Worm (Caenorhabditis elegans): Measurements from ENCODE around the gene F10D7.5.

F10D7.5 gene

ce11 chrX:17419813-17420584 lies 28.6 kb upstream of the F10D7.5 start:
- peak; percentile 9 for TF ChIP-seq snpc-4 (tag; optimal IDR thresholded peaks at IDR 0.05)
- TF ChIP-seq lin-13 (GFP tag; optimal IDR thresholded peaks at IDR 0.05), result no peak
- TF ChIP-seq nhr-237 (tag; optimal IDR thresholded peaks at IDR 0.05), result no peak
- TF ChIP-seq alr-1 (tag; optimal IDR thresholded peaks at IDR 0.05), result no peak
- peak; percentile 44 for TF ChIP-seq blmp-1 (tag; optimal IDR thresholded peaks at IDR 0.05; ENCODE audit: insufficient read depth)
- peak in 1 of 2 experiments; percentile 22 for TF ChIP-seq lsy-2 (tag; optimal IDR thresholded peaks at IDR 0.05)
- no peak for TF ChIP-seq nhr-11 (tag; optimal IDR thresholded peaks at IDR 0.05)
- TF ChIP-seq R02D3.7 (tag; optimal IDR thresholded peaks at IDR 0.05), result no peak
- TF ChIP-seq crh-2 (tag; optimal IDR thresholded peaks at IDR 0.05), result peak; percentile 60
- peak; percentile 68 for TF ChIP-seq Y55F3AM.14 (GFP tag; optimal IDR thresholded peaks at IDR 0.05)
- peak; percentile 64 for TF ChIP-seq nhr-25 (tag; optimal IDR thresholded peaks at IDR 0.05)
- TF ChIP-seq ama-1 (optimal IDR thresholded peaks at IDR 0.05), result peak; percentile 97
- no peak for TF ChIP-seq lin-39 (tag; optimal IDR thresholded peaks at IDR 0.05)
- no peak for TF ChIP-seq lin-11 (tag; optimal IDR thresholded peaks at IDR 0.05)
- TF ChIP-seq elt-1 (tag; optimal IDR thresholded peaks at IDR 0.05), result no peak
- TF ChIP-seq ztf-11 (tag; optimal IDR thresholded peaks at IDR 0.05), result no peak
- peak; percentile 95 for TF ChIP-seq nhr-21 (tag; optimal IDR thresholded peaks at IDR 0.05)
- no peak for TF ChIP-seq zag-1 (tag; optimal IDR thresholded peaks at IDR 0.05)
- no peak for TF ChIP-seq nhr-23 (tag; optimal IDR thresholded peaks at IDR 0.05)
- TF ChIP-seq nhr-6 (tag; optimal IDR thresholded peaks at IDR 0.05), result peak; percentile 13
- TF ChIP-seq unc-55 (GFP tag; optimal IDR thresholded peaks at IDR 0.05), result no peak
- no peak for TF ChIP-seq ZK546.5 (tag; optimal IDR thresholded peaks at IDR 0.05)
- no peak for TF ChIP-seq sem-4 (tag; optimal IDR thresholded peaks at IDR 0.05)
- TF ChIP-seq C34F6.9 (tag; optimal IDR thresholded peaks at IDR 0.05), result no peak
- no peak for TF ChIP-seq elt-3 (tag; optimal IDR thresholded peaks at IDR 0.05)
- TF ChIP-seq mab-5 (tag; optimal IDR thresholded peaks at IDR 0.05), result no peak
- TF ChIP-seq ceh-16 (tag; optimal IDR thresholded peaks at IDR 0.05), result no peak
- peak; percentile 98 for TF ChIP-seq ztf-4 (tag; optimal IDR thresholded peaks at IDR 0.05)
- no peak for TF ChIP-seq skn-1 (tag; optimal IDR thresholded peaks at IDR 0.05)
- no peak for TF ChIP-seq peb-1 (tag; optimal IDR thresholded peaks at IDR 0.05)
- no peak for TF ChIP-seq dmd-4 (tag; optimal IDR thresholded peaks at IDR 0.05)
- TF ChIP-seq ceh-82 (tag; optimal IDR thresholded peaks at IDR 0.05), result peak; percentile 25
- peak; percentile 69 for TF ChIP-seq sma-9 (GFP tag; optimal IDR thresholded peaks at IDR 0.05)
- no peak for TF ChIP-seq sma-9 (tag; optimal IDR thresholded peaks at IDR 0.05)
- peak; percentile 37 for TF ChIP-seq gmeb-1 (tag; optimal IDR thresholded peaks at IDR 0.05)
- TF ChIP-seq unc-39 (tag; optimal IDR thresholded peaks at IDR 0.05), result no peak
- no peak for TF ChIP-seq nhr-77 (tag; optimal IDR thresholded peaks at IDR 0.05)
- TF ChIP-seq nhr-129 (tag; optimal IDR thresholded peaks at IDR 0.05), result peak; percentile 39
- TF ChIP-seq fos-1 (tag; optimal IDR thresholded peaks at IDR 0.05), result no peak
- no peak for TF ChIP-seq aly-2 (tag; optimal IDR thresholded peaks at IDR 0.05)
- TF ChIP-seq egl-27 (tag; optimal IDR thresholded peaks at IDR 0.05), result no peak
- TF ChIP-seq sma-3 (GFP tag; optimal IDR thresholded peaks at IDR 0.05), result peak; percentile 84
- no peak for TF ChIP-seq nhr-10 (tag; optimal IDR thresholded peaks at IDR 0.05)

- no peak for TF ChIP-seq C34F6.9 (tag; optimal IDR thresholded peaks at IDR 0.05)
- TF ChIP-seq nhr-6 (tag; optimal IDR thresholded peaks at IDR 0.05), result no peak
- TF ChIP-seq lsy-2 (tag; optimal IDR thresholded peaks at IDR 0.05), result no peak
- no peak for TF ChIP-seq unc-62 (GFP tag; optimal IDR thresholded peaks at IDR 0.05)
- TF ChIP-seq skn-1 (tag; optimal IDR thresholded peaks at IDR 0.05), result no peak
- no peak for TF ChIP-seq ama-1 (optimal IDR thresholded peaks at IDR 0.05)
- TF ChIP-seq R02D3.7 (tag; optimal IDR thresholded peaks at IDR 0.05), result no peak
- no peak for TF ChIP-seq crh-2 (tag; optimal IDR thresholded peaks at IDR 0.05)
- TF ChIP-seq nhr-21 (tag; optimal IDR thresholded peaks at IDR 0.05), result peak; percentile 56
- peak; percentile 64 for TF ChIP-seq sma-9 (GFP tag; optimal IDR thresholded peaks at IDR 0.05)
- no peak for TF ChIP-seq sma-9 (tag; optimal IDR thresholded peaks at IDR 0.05)
- TF ChIP-seq lin-11 (tag; optimal IDR thresholded peaks at IDR 0.05), result no peak
These were observed 26.1 kb upstream of the F10D7.5 start for ce11 chrX:17417505-17418004.

All from whole organism, L2 larva.